Worm (Caenorhabditis elegans): ENCODE measurements around the gene Y1A5A.1.

Gene Y1A5A.1

DNA sequence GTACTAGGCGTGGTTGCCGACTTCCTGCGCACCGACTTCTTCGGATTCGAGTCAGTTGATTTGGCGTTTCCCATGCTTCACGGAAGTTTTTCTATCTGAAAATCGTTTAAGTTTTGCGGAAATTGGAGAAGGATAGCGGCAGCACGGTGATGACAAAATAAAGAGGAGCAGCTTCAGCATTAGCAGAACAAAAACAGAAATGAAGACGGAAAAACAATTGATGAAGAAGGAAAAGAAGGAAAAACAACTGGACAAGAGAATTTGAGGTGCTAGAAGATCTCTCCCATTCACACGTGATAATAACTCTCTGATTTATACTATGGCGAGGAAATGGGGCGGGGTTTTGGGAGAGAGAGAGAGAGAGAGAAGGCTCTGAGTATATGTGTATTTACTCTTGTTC, 5.6 kb upstream of the Y1A5A.1 start, which contains the start of gene glb-11:
glb-11 (minus strand) TSS at position 101 of the 400 bp plus-strand sequence.
- no peak for TF ChIP-seq unc-62 (GFP tag; optimal IDR thresholded peaks at IDR 0.05)
- TF ChIP-seq egrh-3 (GFP tag; IDR thresholded peaks at IDR 0.05): no peak
- TF ChIP-seq lin-35 (GFP tag; optimal IDR thresholded peaks at IDR 0.05): no peak
- no peak for TF ChIP-seq tbx-9 (tag; optimal IDR thresholded peaks at IDR 0.05; ENCODE audit: borderline replicate concordance)
- no peak for TF ChIP-seq Y53G8AR.9 (GFP tag; conservative IDR thresholded peaks at IDR 0.05)
- TF ChIP-seq zim-3 (tag; optimal IDR thresholded peaks at IDR 0.05): no peak
- no peak for TF ChIP-seq egl-18 (GFP tag; IDR thresholded peaks at IDR 0.05)
- no peak for TF ChIP-seq dox-1 (GFP tag; IDR thresholded peaks at IDR 0.05)
- TF ChIP-seq hlh-26 (GFP tag; conservative IDR thresholded peaks at IDR 0.05): no peak
- no peak for TF ChIP-seq bed-1 (GFP tag; IDR thresholded peaks at IDR 0.05)
- no peak for TF ChIP-seq chd-7 (tag; optimal IDR thresholded peaks at IDR 0.05)
- no peak for TF ChIP-seq madf-8 (GFP tag; conservative IDR thresholded peaks at IDR 0.05)
- TF ChIP-seq die-1 (tag; optimal IDR thresholded peaks at IDR 0.05): no peak
- TF ChIP-seq nhr-179 (tag; optimal IDR thresholded peaks at IDR 0.05): no peak
- TF ChIP-seq dpl-1 (GFP tag; optimal IDR thresholded peaks at IDR 0.05): no peak
- TF ChIP-seq pha-4 (tag; optimal IDR thresholded peaks at IDR 0.05): no peak
- no peak for TF ChIP-seq ccch-3 (GFP tag; optimal IDR thresholded peaks at IDR 0.05)
- no peak for TF ChIP-seq unc-130 (GFP tag; optimal IDR thresholded peaks at IDR 0.05)

DNA sequence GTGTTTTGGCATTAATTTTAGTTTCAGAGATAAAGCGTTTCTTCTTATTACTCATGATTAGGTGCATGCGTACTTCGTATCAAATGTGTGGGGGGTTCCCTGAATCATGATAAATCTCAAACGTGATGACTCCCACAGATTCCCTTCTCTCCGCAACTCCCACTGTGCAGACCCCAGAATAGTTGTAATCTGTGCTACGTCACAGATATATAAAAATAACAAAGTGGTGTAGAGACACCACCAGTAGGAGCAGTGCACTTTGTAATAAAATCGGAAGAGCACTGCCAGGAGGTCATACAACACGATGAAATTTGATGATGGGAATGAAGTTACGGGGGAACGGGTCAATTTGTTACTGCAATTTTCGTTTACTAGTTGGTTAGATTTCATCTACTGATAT, 4.9 kb upstream of the Y1A5A.1 start:
- TF ChIP-seq aptf-3 (GFP tag; IDR thresholded peaks at IDR 0.05) (no peak), Y79H2A.3 (GFP tag; conservative IDR thresholded peaks at IDR 0.05) (no peak), efl-1 (GFP tag; optimal IDR thresholded peaks at IDR 0.05) (no peak), Y56A3A.18 (GFP tag; IDR thresholded peaks at IDR 0.05) (no peak), T26A5.8 (tag; optimal IDR thresholded peaks at IDR 0.05) (no peak), D2030.7 (GFP tag; IDR thresholded peaks at IDR 0.05) (no peak)

DNA sequence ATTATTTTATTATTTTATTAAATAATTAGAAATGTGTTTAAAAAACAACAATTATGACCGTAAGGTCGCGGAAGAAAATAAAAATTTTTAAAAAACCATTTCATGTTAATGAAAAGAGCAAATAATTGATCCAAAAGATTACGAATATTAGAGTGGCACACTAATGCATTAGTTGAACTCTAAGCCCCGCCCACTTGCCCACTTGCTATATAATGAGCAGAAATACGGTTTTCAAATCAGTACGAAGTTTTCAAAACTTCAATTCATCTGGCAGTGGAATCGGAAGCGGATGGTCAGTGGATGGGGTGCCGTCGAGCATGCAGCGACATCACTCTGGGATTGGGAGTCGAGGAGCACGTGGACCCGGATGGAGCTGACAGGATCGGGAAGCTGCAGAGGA, 1.3 kb upstream of the Y1A5A.1 start, which contains the start of gene C36E8.6:
C36E8.6 (plus strand) TSS at position 301 of the 400 bp plus-strand sequence.
- no peak for TF ChIP-seq hsf-1 (GFP tag; IDR thresholded peaks at IDR 0.05)
- no peak for TF ChIP-seq F55B11.4 (tag; optimal IDR thresholded peaks at IDR 0.05; ENCODE audit: borderline replicate concordance, insufficient read depth)
- no peak for TF ChIP-seq F33H1.4 (GFP tag; IDR thresholded peaks at IDR 0.05)
- no peak for TF ChIP-seq sdz-38 (tag; optimal IDR thresholded peaks at IDR 0.05)
- no peak for TF ChIP-seq lin-54 (GFP tag; optimal IDR thresholded peaks at IDR 0.05)
- no peak for TF ChIP-seq mcd-1 (GFP tag; IDR thresholded peaks at IDR 0.05)
- TF ChIP-seq bed-1 (GFP tag; IDR thresholded peaks at IDR 0.05): no peak
- TF ChIP-seq F22D6.2 (tag; optimal IDR thresholded peaks at IDR 0.05): no peak
- TF ChIP-seq sea-2 (GFP tag; IDR thresholded peaks at IDR 0.05): no peak
- TF ChIP-seq repo-1 (tag; optimal IDR thresholded peaks at IDR 0.05): no peak

DNA sequence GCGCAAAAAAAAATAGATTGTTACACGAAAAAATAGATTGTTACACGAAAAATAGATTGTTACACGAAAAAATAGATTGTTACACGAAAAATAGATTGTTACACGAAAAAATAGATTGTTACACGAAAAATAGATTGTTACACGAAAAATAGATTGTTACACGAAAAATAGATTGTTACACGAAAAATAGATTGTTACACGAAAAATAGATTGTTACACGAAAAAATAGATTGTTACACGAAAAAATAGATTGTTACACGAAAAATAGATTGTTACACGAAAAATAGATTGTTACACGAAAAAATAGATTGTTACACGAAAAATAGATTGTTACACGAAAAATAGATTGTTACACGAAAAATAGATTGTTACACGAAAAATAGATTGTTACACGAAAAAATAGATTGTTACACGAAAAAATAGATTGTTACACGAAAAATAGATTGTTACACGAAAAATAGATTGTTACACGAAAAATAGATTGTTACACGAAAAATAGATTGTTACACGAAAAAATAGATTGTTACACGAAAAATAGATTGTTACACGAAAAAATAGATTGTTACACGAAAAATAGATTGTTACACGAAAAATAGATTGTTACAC, 712 bp upstream of the Y1A5A.1 start:
- TF ChIP-seq egrh-3 (GFP tag; IDR thresholded peaks at IDR 0.05) (peak; percentile 94), Y53F4B.3 (GFP tag; IDR thresholded peaks at IDR 0.05) (peak; percentile 60; the same call in 1 of the 2 replicates)
